Worm (Caenorhabditis elegans): ENCODE results near the gene nsun-5.

DNA sequence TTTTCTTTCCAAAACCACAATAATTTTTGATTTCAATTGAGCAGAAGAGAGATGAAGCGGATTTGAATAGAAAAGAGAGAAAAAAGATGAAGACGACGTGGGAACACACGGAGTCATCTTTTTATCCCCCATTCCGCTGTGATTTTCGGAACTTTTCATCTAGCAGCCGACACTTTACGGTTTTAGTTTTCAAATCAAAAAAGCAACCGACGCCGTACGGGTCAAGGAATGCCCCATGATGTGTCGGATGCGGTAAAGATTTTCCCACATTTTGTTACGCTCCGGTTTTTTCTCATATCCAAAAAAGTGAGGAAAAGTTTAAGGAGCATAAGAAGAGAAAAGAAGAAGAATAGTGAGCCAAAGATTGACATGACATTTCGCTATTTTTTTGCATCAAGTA, 23.9 kb upstream of the nsun-5 start:
- no peak for TF ChIP-seq ztf-29 (GFP tag; IDR thresholded peaks at IDR 0.05)
- no peak for TF ChIP-seq T22C8.4 (GFP tag; IDR thresholded peaks at IDR 0.05)

Measured in whole organism, midembryonic.